1 fruit fly cellular context compared by ENCODE assay signal in the genomic region with DNA sequence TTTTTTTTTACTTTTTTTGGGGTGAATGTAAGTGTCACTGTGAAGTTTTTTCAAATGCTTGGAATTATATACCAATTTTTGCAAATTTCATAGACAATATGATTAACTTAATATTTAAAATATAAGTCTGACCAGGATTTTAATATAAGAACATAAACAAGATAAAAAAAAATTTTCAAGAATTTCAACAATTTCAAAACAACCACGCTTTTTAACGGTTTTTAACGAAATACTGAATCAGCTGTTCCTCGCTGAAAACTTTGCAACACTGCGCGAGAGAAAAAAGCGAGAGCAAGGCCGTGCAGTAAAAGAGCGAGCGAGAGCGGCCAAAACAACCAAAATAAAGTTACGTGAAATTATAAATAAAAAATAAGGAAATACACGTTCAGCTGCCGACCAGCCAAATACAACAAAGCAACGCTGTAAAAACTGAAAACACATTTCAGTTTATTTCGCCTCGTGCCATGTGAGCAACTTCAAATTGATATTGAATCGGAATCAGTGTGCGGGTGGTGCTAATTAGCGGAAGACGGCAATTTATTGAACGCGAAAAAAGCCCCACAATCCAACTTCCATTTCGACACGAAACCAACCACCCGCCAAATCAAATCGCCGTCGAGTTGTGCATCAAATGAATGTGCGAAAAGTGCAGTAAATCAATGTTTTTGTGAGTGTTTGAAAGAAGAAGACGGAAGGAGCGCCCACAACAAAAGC.
TF ChIP-seq lines count a peak whose summit lies in the region.

A gene (minus strand): TSS at position 51 of the 714 bp plus-strand sequence.
A gene (minus strand): TSS at position 51 of the 714 bp plus-strand sequence.
A gene (plus strand): TSS at position 302 of the 714 bp plus-strand sequence.

TF ChIP-seq in whole organism, embryonic, 481 proteins besides CTCF, POLR2A, EP300 and RAD21 (continued from another document):
- TF ChIP-seq CG31224 (GFP tag; IDR thresholded peaks at IDR 0.05; lab: Robert Waterston, UW) (no peak), CG7786 (GFP tag; optimal IDR thresholded peaks at IDR 0.05; lab: Kevin White, UChicago) (no peak)
